Worm (Caenorhabditis elegans) whole organism, midembryonic: Measurements from ENCODE around the gene pat-9.

ENCODE experiments used
- cog-1 ChIP-seq: sonication (generic microtip); optimal IDR thresholded peaks from 2 replicates; lab custom pipeline; 2016; ENCODE audit warnings: missing genetic modification characterization, missing compliant biosample characterization
- flt-1 ChIP-seq: fragments of 200-800 bp; sonication (Bioruptor generic); IDR thresholded peaks from 2 replicates; pipeline ENCODE4 v1.3.6; 2022; ENCODE audit warnings: missing genetic modification characterization, missing compliant biosample characterization
- klf-2 ChIP-seq: fragments of 200-800 bp; sonication (Bioruptor generic); conservative IDR thresholded peaks from 2 replicates; pipeline ENCODE4 v1.3.6; 2022; ENCODE audit warnings: missing genetic modification reagents, missing genetic modification characterization, missing compliant biosample characterization
- ref-1 ChIP-seq: fragments of 200-800 bp; sonication (Bioruptor generic); conservative IDR thresholded peaks from 2 replicates; pipeline ENCODE4 v1.3.6; 2022; ENCODE audit warnings: missing genetic modification reagents, missing genetic modification characterization, missing compliant biosample characterization
- ztf-23 ChIP-seq: fragments of 200-800 bp; sonication (Bioruptor generic); IDR thresholded peaks from 2 replicates; pipeline ENCODE4 v1.3.6; 2022; ENCODE audit warnings: missing genetic modification reagents, missing genetic modification characterization, missing compliant biosample characterization

DNA sequence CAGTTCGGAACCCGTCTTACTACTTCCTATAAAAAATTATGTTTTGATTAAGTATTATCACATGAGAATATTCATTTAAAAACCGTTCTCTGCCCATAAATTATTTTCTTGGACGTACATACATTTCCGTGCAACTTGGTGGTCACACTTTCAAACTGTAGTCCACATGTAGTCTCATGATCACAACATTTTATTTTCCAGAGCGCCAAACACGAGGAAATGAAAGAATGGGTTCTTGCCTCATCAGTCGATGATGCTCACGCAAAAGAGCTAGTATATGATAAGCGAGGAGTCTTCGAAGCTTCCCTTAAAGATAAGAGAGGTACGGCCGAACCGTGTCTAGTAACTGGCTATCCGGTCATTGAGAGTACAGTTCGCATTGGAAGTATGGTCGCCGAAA lies 13.9 kb downstream of the pat-9 start:
- TF ChIP-seq cog-1 (tag; lab: Kevin White, UChicago) = no peak
- TF ChIP-seq ztf-23 (GFP tag; lab: Robert Waterston, UW) = no peak
- no peak for TF ChIP-seq flt-1
- no peak for TF ChIP-seq klf-2 (GFP tag; lab: Robert Waterston, UW)
- no peak for TF ChIP-seq ref-1 (GFP tag; lab: Robert Waterston, UW)
